Worm (Caenorhabditis elegans) whole organism, late embryonic: Measurements from ENCODE around the gene C16C8.26.

ENCODE experiments used
- T23F11.4 ChIP-seq: fragments of 200-800 bp; sonication (Bioruptor generic); optimal IDR thresholded peaks from 2 replicates; lab custom pipeline; 2018; ENCODE audit warnings: mild to moderate bottlenecking, missing genetic modification characterization, missing compliant biosample characterization
- pros-1 ChIP-seq: fragments of 150-350 bp; optimal IDR thresholded peaks from 2 replicates; lab custom pipeline; 2014; ENCODE audit warnings: missing biosample characterization, missing genetic modification reagents, missing genetic modification characterization
- unc-42 ChIP-seq: sonication (generic microtip); optimal IDR thresholded peaks from 2 replicates; lab custom pipeline; 2016; ENCODE audit warnings: missing genotype, missing genetic modification characterization, missing compliant biosample characterization

ce11 chrII:3477171-3477570, 19.1 kb upstream of the C16C8.26 start, which contains the start of gene fbxb-104:
- no peak for TF ChIP-seq pros-1
- no peak for TF ChIP-seq unc-42 (tag; lab: Kevin White, UChicago)
- no peak for TF ChIP-seq T23F11.4 (GFP tag; lab: Kevin White, UChicago)
